Fruit fly (Drosophila melanogaster) whole organism, embryonic: Measurements from ENCODE around the gene CG32428.
A peak's percentile ranks its signal among the peaks of the same experiment; 100 is the strongest.

ENCODE experiments used
- Ada2b ChIP-seq: fragments of 200-800 bp; sonication (Bioruptor generic); IDR thresholded peaks from 2 replicates; pipeline ENCODE4 v1.3.6; 2022; ENCODE audit warnings: missing biosample characterization, missing genetic modification characterization
- CG10147 ChIP-seq: fragments of 200-800 bp; sonication (Bioruptor generic); optimal IDR thresholded peaks from 2 replicates; lab custom pipeline; 2019; ENCODE audit warnings: missing biosample characterization, mild to moderate bottlenecking, missing genetic modification characterization, moderate library complexity
- CG10366 ChIP-seq: fragments of 200-800 bp; sonication (Bioruptor generic); IDR thresholded peaks from 2 replicates; pipeline ENCODE4 v1.3.6; 2022; ENCODE audit warnings: missing biosample characterization, missing genetic modification characterization
- CG11085 ChIP-seq: fragments of 200-800 bp; sonication (Bioruptor generic); IDR thresholded peaks from 2 replicates; pipeline ENCODE4 v1.3.6; 2022; ENCODE audit warnings: missing biosample characterization, missing genetic modification characterization
- CG11723 ChIP-seq: fragments of 200-800 bp; sonication (Bioruptor generic); optimal IDR thresholded peaks from 2 replicates; lab custom pipeline; 2017; ENCODE audit warnings: missing biosample characterization, mild to moderate bottlenecking, missing genetic modification characterization
- CG13424 ChIP-seq: fragments of 200-800 bp; sonication (Bioruptor generic); optimal IDR thresholded peaks from 2 replicates; lab custom pipeline; 2019; ENCODE audit warnings: missing biosample characterization, mild to moderate bottlenecking, missing genetic modification characterization, moderate library complexity
- CG17802 ChIP-seq: fragments of 200-800 bp; sonication (Bioruptor generic); optimal IDR thresholded peaks from 2 replicates; lab custom pipeline; 2018; ENCODE audit warnings: missing biosample characterization, mild to moderate bottlenecking, missing genetic modification characterization, moderate library complexity
- CG17912 ChIP-seq: fragments of 200-800 bp; sonication (Bioruptor generic); optimal IDR thresholded peaks from 2 replicates; lab custom pipeline; 2018; ENCODE audit warnings: missing biosample characterization, mild to moderate bottlenecking, missing genetic modification characterization
- CG18011 ChIP-seq: fragments of 200-800 bp; sonication (Bioruptor generic); optimal IDR thresholded peaks from 2 replicates; lab custom pipeline; 2017; ENCODE audit warnings: missing biosample characterization, missing genetic modification characterization, mild to moderate bottlenecking, moderate library complexity, missing genotype
- CG18599 ChIP-seq: fragments of 200-800 bp; sonication (Bioruptor generic); optimal IDR thresholded peaks from 3 replicates; lab custom pipeline; 2017; ENCODE audit warnings: missing biosample characterization, missing genetic modification characterization, mild to moderate bottlenecking, moderate library complexity, missing genetic modification reagents
- CG2678 ChIP-seq: fragments of 200-800 bp; sonication (Bioruptor generic); optimal IDR thresholded peaks from 3 replicates; lab custom pipeline; 2019; ENCODE audit warnings: missing biosample characterization, mild to moderate bottlenecking, missing genetic modification characterization, moderate library complexity
- CG2889 ChIP-seq: fragments of 200-800 bp; sonication (Bioruptor generic); IDR thresholded peaks from 3 replicates; pipeline ENCODE4 v1.3.6; 2022; ENCODE audit warnings: missing biosample characterization, missing genetic modification characterization
- CG3163 ChIP-seq: fragments of 200-800 bp; sonication (Bioruptor generic); optimal IDR thresholded peaks from 3 replicates; lab custom pipeline; 2016; ENCODE audit warnings: missing biosample characterization, missing genetic modification characterization
- CG32772 ChIP-seq: fragments of 200-800 bp; sonication (Bioruptor generic); IDR thresholded peaks from 2 replicates; pipeline ENCODE4 v1.3.6; 2022; ENCODE audit warnings: missing biosample characterization, missing genetic modification characterization
- CG33557 ChIP-seq: fragments of 200-800 bp; sonication (Bioruptor generic); optimal IDR thresholded peaks from 2 replicates; lab custom pipeline; 2019; ENCODE audit warnings: missing biosample characterization, mild to moderate bottlenecking, missing genetic modification characterization, moderate library complexity
- CG6654 ChIP-seq: fragments of 200-800 bp; sonication (Bioruptor generic); optimal IDR thresholded peaks from 2 replicates; lab custom pipeline; 2017; ENCODE audit warnings: missing biosample characterization, mild to moderate bottlenecking, missing genetic modification characterization
- CG8290 ChIP-seq, 3 experiments: fragments of 200-800 bp; sonication (Bioruptor generic); optimal IDR thresholded peaks; 2 replicates each; lab custom pipeline; 2016 to 2019; ENCODE audit warnings: missing biosample characterization in 3 of 3, missing genetic modification characterization in 3 of 3, mild to moderate bottlenecking in 2 of 3, moderate library complexity in 1 of 3
- CG9797 ChIP-seq: fragments of 200-800 bp; sonication (Bioruptor generic); optimal IDR thresholded peaks from 3 replicates; lab custom pipeline; 2018; ENCODE audit warnings: missing biosample characterization, mild to moderate bottlenecking, missing genetic modification characterization
- Drgx ChIP-seq: fragments of 200-800 bp; sonication (Bioruptor generic); IDR thresholded peaks from 2 replicates; pipeline ENCODE4 v1.3.6; 2022; ENCODE audit warnings: missing biosample characterization, missing genetic modification characterization
- Gsc ChIP-seq: fragments of 200-800 bp; sonication (Bioruptor generic); IDR thresholded peaks from 2 replicates; pipeline ENCODE4 v1.3.6; 2022; ENCODE audit warnings: missing biosample characterization, missing genetic modification characterization
- HmgD ChIP-seq: fragments of 200-800 bp; sonication (Bioruptor generic); optimal IDR thresholded peaks from 3 replicates; lab custom pipeline; 2016; ENCODE audit warnings: missing biosample characterization, missing genetic modification characterization
- Hr39 ChIP-seq: fragments of >200 bp; optimal IDR thresholded peaks from 2 replicates; lab custom pipeline; 2017
- Hr51 ChIP-seq, 2 experiments: fragments of 200-800 bp; sonication (Bioruptor generic); optimal IDR thresholded peaks; 2 replicates in 1 of 2; 3 replicates in 1 of 2; lab custom pipeline; 2016 to 2018; ENCODE audit warnings: missing biosample characterization in 2 of 2, missing genetic modification characterization in 2 of 2, mild to moderate bottlenecking in 1 of 2, moderate library complexity in 1 of 2
- Jarid2 ChIP-seq: fragments of 200-800 bp; sonication (Bioruptor generic); optimal IDR thresholded peaks from 3 replicates; lab custom pipeline; 2017; ENCODE audit warnings: mild to moderate bottlenecking, missing biosample characterization, missing genetic modification reagents, missing genetic modification characterization
- Lhr ChIP-seq: fragments of 200-800 bp; sonication (Bioruptor generic); optimal IDR thresholded peaks from 3 replicates; lab custom pipeline; 2017; ENCODE audit warnings: mild to moderate bottlenecking, missing biosample characterization, missing genetic modification reagents, missing genetic modification characterization
- Max ChIP-seq: fragments of 200-800 bp; sonication (Bioruptor generic); optimal IDR thresholded peaks from 2 replicates; lab custom pipeline; 2016; ENCODE audit warnings: missing biosample characterization, mild to moderate bottlenecking, missing genetic modification characterization
- Med ChIP-seq: fragments of 200-800 bp; sonication (Bioruptor generic); peaks from one replicate; lab custom pipeline; 2016; ENCODE audit warnings: missing biosample characterization, missing genetic modification characterization, mild to moderate bottlenecking, inconsistent platforms, moderate library complexity
- NC2β ChIP-seq: fragments of 200-800 bp; sonication (Bioruptor generic); optimal IDR thresholded peaks from 2 replicates; lab custom pipeline; 2016; ENCODE audit warnings: missing biosample characterization, missing genetic modification characterization
- Side ChIP-seq: fragments of 200-800 bp; sonication (Bioruptor generic); optimal IDR thresholded peaks from 2 replicates; lab custom pipeline; 2016; ENCODE audit warnings: missing biosample characterization, missing genetic modification characterization
- Vsx1 ChIP-seq: fragments of 200-800 bp; sonication (Bioruptor generic); optimal IDR thresholded peaks from 2 replicates; lab custom pipeline; 2017; ENCODE audit warnings: missing biosample characterization, mild to moderate bottlenecking, missing genetic modification characterization, missing genetic modification reagents
- ap ChIP-seq: fragments of 200-800 bp; sonication (Bioruptor generic); IDR thresholded peaks from 2 replicates; pipeline ENCODE4 v1.3.6; 2022; ENCODE audit warnings: missing biosample characterization, missing genetic modification characterization
- bowl ChIP-seq: fragments of 200-800 bp; sonication (Bioruptor generic); IDR thresholded peaks from 2 replicates; pipeline ENCODE4 v1.3.6; 2022; ENCODE audit warnings: missing biosample characterization, missing genetic modification characterization
- hbn ChIP-seq: fragments of 200-800 bp; sonication (Bioruptor generic); IDR thresholded peaks from 2 replicates; pipeline ENCODE4 v1.3.6; 2022; ENCODE audit warnings: missing biosample characterization, missing genetic modification characterization; ENCODE audit not compliant: partially characterized antibody
- inv ChIP-seq: fragments of 200-800 bp; sonication (Bioruptor generic); IDR thresholded peaks from 2 replicates; pipeline ENCODE4 v1.3.6; 2022; ENCODE audit warnings: missing biosample characterization, missing genetic modification characterization; ENCODE audit not compliant: partially characterized antibody
- kay ChIP-seq: fragments of 200-800 bp; sonication (Bioruptor generic); optimal IDR thresholded peaks from 2 replicates; lab custom pipeline; 2016; ENCODE audit warnings: missing biosample characterization, missing genetic modification characterization
- kni ChIP-seq: fragments of 200-800 bp; sonication (Bioruptor generic); optimal IDR thresholded peaks from 3 replicates; lab custom pipeline; 2017; ENCODE audit warnings: mild to moderate bottlenecking, missing biosample characterization, missing genetic modification reagents, missing genetic modification characterization
- lola ChIP-seq, 3 experiments: fragments of >200 bp in 2 of 3; fragments of 200-800 bp in 1 of 3; sonication (Bioruptor generic) in 1 of 3; optimal IDR thresholded peaks; 2 replicates each; lab custom pipeline; 2017 to 2019; ENCODE audit warnings: missing biosample characterization in 3 of 3, missing genetic modification characterization in 3 of 3, mild to moderate bottlenecking in 1 of 3, moderate library complexity in 1 of 3
- nerfin-2 ChIP-seq: fragments of 200-800 bp; sonication (Bioruptor generic); IDR thresholded peaks from 2 replicates; pipeline ENCODE4 v1.3.6; 2022; ENCODE audit warnings: missing biosample characterization, missing genetic modification characterization; ENCODE audit not compliant: partially characterized antibody
- oc ChIP-seq: fragments of 200-800 bp; sonication (Bioruptor generic); optimal IDR thresholded peaks from 2 replicates; lab custom pipeline; 2018; ENCODE audit warnings: missing biosample characterization, mild to moderate bottlenecking, missing genetic modification characterization, moderate library complexity
- pho ChIP-seq: fragments of 200-800 bp; sonication (Bioruptor generic); optimal IDR thresholded peaks from 2 replicates; lab custom pipeline; 2016; ENCODE audit warnings: missing biosample characterization, missing genetic modification characterization
- pita ChIP-seq: fragments of 200-800 bp; sonication (Bioruptor generic); optimal IDR thresholded peaks from 2 replicates; lab custom pipeline; 2017; ENCODE audit warnings: missing biosample characterization, mild to moderate bottlenecking, missing genetic modification characterization
- rib ChIP-seq: fragments of 200-800 bp; sonication (Bioruptor generic); IDR thresholded peaks from 2 replicates; pipeline ENCODE4 v1.3.6; 2022; ENCODE audit warnings: missing biosample characterization, missing genetic modification characterization
- schlank ChIP-seq: fragments of 200-800 bp; sonication (Bioruptor generic); optimal IDR thresholded peaks from 2 replicates; lab custom pipeline; 2018; ENCODE audit warnings: missing biosample characterization, mild to moderate bottlenecking, missing genetic modification characterization
- seq ChIP-seq: fragments of 200-800 bp; sonication (Bioruptor generic); IDR thresholded peaks from 2 replicates; pipeline ENCODE4 v1.3.6; 2022; ENCODE audit warnings: missing biosample characterization, missing genetic modification characterization
- sima ChIP-seq: fragments of 200-800 bp; sonication (Bioruptor generic); optimal IDR thresholded peaks from 2 replicates; lab custom pipeline; 2016; ENCODE audit warnings: missing biosample characterization, missing genetic modification characterization
- slp2 ChIP-seq: fragments of 200-800 bp; sonication (Bioruptor generic); optimal IDR thresholded peaks from 2 replicates; lab custom pipeline; 2016; ENCODE audit warnings: missing biosample characterization, missing genetic modification characterization
- ssp ChIP-seq: fragments of 200-800 bp; sonication (Bioruptor generic); IDR thresholded peaks from 2 replicates; pipeline ENCODE4 v1.3.6; 2022; ENCODE audit warnings: missing biosample characterization, missing genetic modification characterization
- twi ChIP-seq: fragments of 200-800 bp; optimal IDR thresholded peaks from 2 replicates; lab custom pipeline; 2019; ENCODE audit warnings: missing biosample characterization, mild to moderate bottlenecking, missing genetic modification characterization, moderate library complexity

CG32428 gene

dm6 chr3L:20473021-20473799 is at the start of gene CG32428, which contains the start of gene CG5969:
Gene CG32428 (minus strand): TSS chr3L:20473723.
Gene CG5969 (plus strand): TSS chr3L:20473783.
- TF ChIP-seq Hr39 (lab: Kevin White, UChicago) = no peak
- peak; percentile 55 for TF ChIP-seq Jarid2
- peak; percentile 41; the same call in 1 of the 2 replicates for TF ChIP-seq CG11085
- no peak for TF ChIP-seq NC2β
- no peak for TF ChIP-seq seq (GFP tag; lab: Robert Waterston, UW)
- TF ChIP-seq Drgx (GFP tag; lab: Robert Waterston, UW) = peak; percentile 84
- no peak for TF ChIP-seq CG33557 (GFP tag; lab: Kevin White, UChicago)
- no peak; the same call in 2 of the 3 replicates for TF ChIP-seq CG2889
- peak; percentile 77 for TF ChIP-seq CG18599
- peak; percentile 45 for TF ChIP-seq Max (GFP tag; lab: Kevin White, UChicago)
- TF ChIP-seq pho (GFP tag; lab: Kevin White, UChicago) = no peak
- TF ChIP-seq CG17912 (GFP tag; lab: Kevin White, UChicago) = no peak
- TF ChIP-seq Vsx1 (GFP tag; lab: Kevin White, UChicago) = no peak
- TF ChIP-seq kni (GFP tag; lab: Kevin White, UChicago) = no peak
- TF ChIP-seq Ada2b (GFP tag; lab: Robert Waterston, UW) = peak; percentile 50
- peak; percentile 84 for TF ChIP-seq CG9797
- TF ChIP-seq CG10366 (GFP tag; lab: Robert Waterston, UW) = peak; percentile 61
- peak; percentile 49; the same call in 1 of the 2 replicates for TF ChIP-seq CG32772 (GFP tag; lab: Robert Waterston, UW)
- TF ChIP-seq slp2 (GFP tag; lab: Kevin White, UChicago) = no peak
- peak; percentile 80 for TF ChIP-seq CG2678 (tag; lab: Kevin White, UChicago)
- no peak for TF ChIP-seq CG8290 (GFP tag; optimal IDR thresholded peaks at IDR 0.05; lab: Kevin White, UChicago)
- TF ChIP-seq CG8290 (tag; optimal IDR thresholded peaks at IDR 0.05; lab: Kevin White, UChicago) = peak in 1 of 2 experiments; percentile 58
- TF ChIP-seq inv (GFP tag; lab: Robert Waterston, UW) = no peak
- TF ChIP-seq nerfin-2 (GFP tag; lab: Robert Waterston, UW) = no peak
- TF ChIP-seq hbn (GFP tag; lab: Robert Waterston, UW) = no peak
- no peak for TF ChIP-seq ap
- TF ChIP-seq CG3163 = no peak
- TF ChIP-seq twi (tag; lab: Kevin White, UChicago) = peak; percentile 14
- peak; percentile 21 for TF ChIP-seq Lhr
- TF ChIP-seq HmgD (GFP tag; lab: Kevin White, UChicago) = no peak
- peak; percentile 82 for TF ChIP-seq Med
- no peak for TF ChIP-seq CG18011 (GFP tag; lab: Kevin White, UChicago)
- no peak for TF ChIP-seq Gsc
- TF ChIP-seq lola (GFP tag; optimal IDR thresholded peaks at IDR 0.05; lab: Kevin White, UChicago) = no peak
- no peak for TF ChIP-seq bowl (GFP tag; lab: Robert Waterston, UW)
- TF ChIP-seq CG13424 (tag; lab: Kevin White, UChicago) = peak; percentile 70
- peak; percentile 3 for TF ChIP-seq CG17802 (tag; lab: Kevin White, UChicago)
- TF ChIP-seq Side = peak; percentile 6
- TF ChIP-seq sima (GFP tag; lab: Kevin White, UChicago) = no peak
- TF ChIP-seq rib (GFP tag; lab: Robert Waterston, UW) = peak; percentile 77
- no peak for TF ChIP-seq CG11723
- TF ChIP-seq schlank (tag; lab: Kevin White, UChicago) = no peak
- peak; percentile 13 for TF ChIP-seq oc (tag; lab: Kevin White, UChicago)
- peak; percentile 65 for TF ChIP-seq CG10147 (GFP tag; lab: Kevin White, UChicago)
- peak; percentile 1 for TF ChIP-seq kay (GFP tag; lab: Kevin White, UChicago)
- no peak; the same call in 1 of the 2 replicates for TF ChIP-seq ssp (GFP tag; lab: Robert Waterston, UW)
- TF ChIP-seq CG6654 = peak; percentile 4
- no peak for TF ChIP-seq pita
- TF ChIP-seq Hr51 (GFP tag; optimal IDR thresholded peaks at IDR 0.05; lab: Kevin White, UChicago) = peak; percentile 0 to 79
